Fruit fly (Drosophila melanogaster) whole organism, embryonic: ENCODE results near the gene CG9117.

Experiments
- Abd-B ChIP-seq: fragments of 200-800 bp; sonication (Bioruptor generic); optimal IDR thresholded peaks from 2 replicates; lab custom pipeline; 2018; ENCODE audit warnings: missing biosample characterization, mild to moderate bottlenecking, missing genetic modification characterization, moderate library complexity
- Antp ChIP-seq: fragments of 200-800 bp; sonication (Bioruptor generic); optimal IDR thresholded peaks from 3 replicates; lab custom pipeline; 2016; ENCODE audit warnings: missing biosample characterization, missing genetic modification characterization
- Atf3 ChIP-seq: fragments of 200-800 bp; sonication (Bioruptor generic); optimal IDR thresholded peaks from 3 replicates; lab custom pipeline; 2016; ENCODE audit warnings: missing biosample characterization, missing genetic modification characterization
- CG12155 ChIP-seq: fragments of 200-800 bp; sonication (Bioruptor generic); optimal IDR thresholded peaks from 3 replicates; lab custom pipeline; 2016; ENCODE audit warnings: missing biosample characterization, missing genetic modification characterization
- CG12659 ChIP-seq: fragments of 200-800 bp; sonication (Bioruptor generic); optimal IDR thresholded peaks from 3 replicates; lab custom pipeline; 2017; ENCODE audit warnings: mild to moderate bottlenecking, missing biosample characterization, missing genetic modification reagents, missing genetic modification characterization
- CG16813 ChIP-seq: fragments of 200-800 bp; sonication (Bioruptor generic); IDR thresholded peaks from 3 replicates; pipeline ENCODE4 v1.3.6; 2022; ENCODE audit warnings: missing biosample characterization, missing genetic modification characterization; ENCODE audit not compliant: partially characterized antibody
- CG17829 ChIP-seq: fragments of 200-800 bp; optimal IDR thresholded peaks from 2 replicates; lab custom pipeline; 2019; ENCODE audit warnings: missing biosample characterization, mild to moderate bottlenecking, missing genetic modification characterization, moderate library complexity
- CG17912 ChIP-seq: fragments of 200-800 bp; sonication (Bioruptor generic); optimal IDR thresholded peaks from 2 replicates; lab custom pipeline; 2018; ENCODE audit warnings: missing biosample characterization, mild to moderate bottlenecking, missing genetic modification characterization
- CG30020 ChIP-seq: fragments of 200-800 bp; optimal IDR thresholded peaks from 2 replicates; lab custom pipeline; 2019; ENCODE audit warnings: missing biosample characterization, mild to moderate bottlenecking, missing genetic modification characterization, moderate library complexity
- CG32767 ChIP-seq: fragments of 200-800 bp; sonication (Bioruptor generic); IDR thresholded peaks from 2 replicates; pipeline ENCODE4 v1.3.6; 2022; ENCODE audit warnings: missing biosample characterization, missing genetic modification characterization
- CG4424 ChIP-seq: fragments of 200-800 bp; sonication (Bioruptor generic); optimal IDR thresholded peaks from 3 replicates; lab custom pipeline; 2016; ENCODE audit warnings: missing biosample characterization, missing genetic modification characterization
- CG7745 ChIP-seq: fragments of 200-800 bp; sonication (Bioruptor generic); optimal IDR thresholded peaks from 2 replicates; lab custom pipeline; 2018; ENCODE audit warnings: missing biosample characterization, mild to moderate bottlenecking, missing genetic modification characterization, moderate library complexity
- CG9932 ChIP-seq: fragments of 200-800 bp; sonication (Bioruptor generic); IDR thresholded peaks from 2 replicates; pipeline ENCODE4 v1.3.6; 2022; ENCODE audit warnings: missing biosample characterization, missing genetic modification characterization
- CoRest ChIP-seq: fragments of 200-800 bp; sonication (Bioruptor generic); optimal IDR thresholded peaks from 3 replicates; lab custom pipeline; 2018; ENCODE audit warnings: missing biosample characterization, mild to moderate bottlenecking, missing genetic modification characterization, moderate library complexity
- Dref ChIP-seq: fragments of 200-800 bp; sonication (Bioruptor generic); IDR thresholded peaks from 2 replicates; pipeline ENCODE4 v1.3.6; 2022; ENCODE audit warnings: missing biosample characterization, missing genetic modification characterization
- Hr78 ChIP-seq, 2 experiments: fragments of 200-800 bp in 1 of 2; fragments of >200 bp in 1 of 2; sonication (Bioruptor generic) in 1 of 2; optimal IDR thresholded peaks; 2 replicates each; lab custom pipeline; 2017 to 2019; ENCODE audit warnings: missing biosample characterization in 2 of 2, missing genetic modification characterization in 2 of 2, mild to moderate bottlenecking in 1 of 2, moderate library complexity in 1 of 2
- Lhr ChIP-seq: fragments of 200-800 bp; sonication (Bioruptor generic); optimal IDR thresholded peaks from 3 replicates; lab custom pipeline; 2017; ENCODE audit warnings: mild to moderate bottlenecking, missing biosample characterization, missing genetic modification reagents, missing genetic modification characterization
- NC2α ChIP-seq: fragments of 200-800 bp; sonication (Bioruptor generic); optimal IDR thresholded peaks from 2 replicates; lab custom pipeline; 2016; ENCODE audit warnings: missing biosample characterization, missing genetic modification characterization
- Stat92E ChIP-seq, 3 experiments: fragments of >200 bp in 2 of 3; fragments of 200-800 bp in 1 of 3; sonication (Bioruptor generic) in 1 of 3; optimal IDR thresholded peaks; 2 replicates each; lab custom pipeline; 2017 to 2019; ENCODE audit warnings: missing biosample characterization in 3 of 3, missing genetic modification characterization in 3 of 3, mild to moderate bottlenecking in 1 of 3, moderate library complexity in 1 of 3
- abd-A ChIP-seq: fragments of 200-800 bp; sonication (Bioruptor generic); optimal IDR thresholded peaks from 3 replicates; lab custom pipeline; 2019; ENCODE audit warnings: missing biosample characterization, mild to moderate bottlenecking, missing genetic modification characterization, moderate library complexity
- al ChIP-seq: fragments of 200-800 bp; sonication (Bioruptor generic); IDR thresholded peaks from 2 replicates; pipeline ENCODE4 v1.3.6; 2022; ENCODE audit warnings: missing biosample characterization, missing genetic modification characterization
- bsh ChIP-seq, 2 experiments: fragments of 200-800 bp; sonication (Bioruptor generic); optimal IDR thresholded peaks; 2 replicates each; lab custom pipeline; 2017 to 2018; ENCODE audit warnings: mild to moderate bottlenecking in 2 of 2, missing biosample characterization in 2 of 2, missing genetic modification characterization in 2 of 2, moderate library complexity in 1 of 2
- croc ChIP-seq: fragments of 200-800 bp; sonication (Bioruptor generic); conservative IDR thresholded peaks from 3 replicates; pipeline ENCODE4 v1.3.6; 2022; ENCODE audit warnings: missing biosample characterization, missing genetic modification characterization
- dati ChIP-seq: fragments of 200-800 bp; sonication (Bioruptor generic); IDR thresholded peaks from 2 replicates; pipeline ENCODE4 v1.3.6; 2022; ENCODE audit warnings: missing biosample characterization, missing genetic modification characterization
- emc ChIP-seq: fragments of 200-800 bp; sonication (Bioruptor generic); optimal IDR thresholded peaks from 2 replicates; lab custom pipeline; 2016; ENCODE audit warnings: missing biosample characterization, missing genetic modification characterization
- hbn ChIP-seq: fragments of 200-800 bp; sonication (Bioruptor generic); IDR thresholded peaks from 2 replicates; pipeline ENCODE4 v1.3.6; 2022; ENCODE audit warnings: missing biosample characterization, missing genetic modification characterization; ENCODE audit not compliant: partially characterized antibody
- insv ChIP-seq, 2 experiments: fragments of 200-800 bp; sonication (Bioruptor generic); optimal IDR thresholded peaks; 3 replicates each; lab custom pipeline; 2016 to 2018; ENCODE audit warnings: missing biosample characterization in 2 of 2, missing genetic modification characterization in 2 of 2
- lov ChIP-seq, 2 experiments: fragments of 200-800 bp in 1 of 2; fragments of >200 bp in 1 of 2; sonication (Bioruptor generic) in 1 of 2; IDR thresholded peaks in 1 of 2; optimal IDR thresholded peaks in 1 of 2; 2 replicates in 1 of 2; 3 replicates in 1 of 2; pipeline versions ENCODE4 v1.3.6 to Lab custom; 2017 to 2022; ENCODE audit warnings: missing biosample characterization in 1 of 2, missing genetic modification characterization in 1 of 2
- mirr ChIP-seq: fragments of 200-800 bp; sonication (Bioruptor generic); optimal IDR thresholded peaks from 3 replicates; lab custom pipeline; 2018; ENCODE audit warnings: missing biosample characterization, mild to moderate bottlenecking, missing genetic modification characterization
- nom ChIP-seq: fragments of 200-800 bp; sonication (Bioruptor generic); optimal IDR thresholded peaks from 2 replicates; lab custom pipeline; 2017; ENCODE audit warnings: missing biosample characterization, missing genetic modification characterization, mild to moderate bottlenecking, moderate library complexity, missing genetic modification reagents
- otp ChIP-seq: fragments of 200-800 bp; sonication (Bioruptor generic); IDR thresholded peaks from 3 replicates; pipeline ENCODE4, ENCODE4 v1.3.6; 2022; ENCODE audit warnings: missing biosample characterization, missing genetic modification characterization
- peb ChIP-seq: fragments of 200-800 bp; sonication (Bioruptor generic); IDR thresholded peaks from 2 replicates; pipeline ENCODE4 v1.3.6; 2022; ENCODE audit warnings: missing biosample characterization, missing genetic modification characterization
- prd ChIP-seq, 3 experiments: fragments of >200 bp in 2 of 3; fragments of 200-800 bp in 1 of 3; sonication (Bioruptor generic) in 1 of 3; optimal IDR thresholded peaks in 2 of 3; IDR thresholded peaks in 1 of 3; 2 replicates in 2 of 3; 3 replicates in 1 of 3; pipeline versions ENCODE4 v1.3.6 to Lab custom; 2017 to 2022; ENCODE audit warnings: missing biosample characterization in 1 of 3, missing genetic modification characterization in 1 of 3
- stwl ChIP-seq: fragments of 200-800 bp; sonication (Bioruptor generic); optimal IDR thresholded peaks from 3 replicates; lab custom pipeline; 2018; ENCODE audit warnings: missing biosample characterization, mild to moderate bottlenecking, missing genetic modification characterization, moderate library complexity
- tx ChIP-seq: fragments of 200-800 bp; sonication (Bioruptor generic); optimal IDR thresholded peaks from 2 replicates; lab custom pipeline; 2016; ENCODE audit warnings: missing biosample characterization, missing genetic modification characterization

The CG9117 gene

DNA sequence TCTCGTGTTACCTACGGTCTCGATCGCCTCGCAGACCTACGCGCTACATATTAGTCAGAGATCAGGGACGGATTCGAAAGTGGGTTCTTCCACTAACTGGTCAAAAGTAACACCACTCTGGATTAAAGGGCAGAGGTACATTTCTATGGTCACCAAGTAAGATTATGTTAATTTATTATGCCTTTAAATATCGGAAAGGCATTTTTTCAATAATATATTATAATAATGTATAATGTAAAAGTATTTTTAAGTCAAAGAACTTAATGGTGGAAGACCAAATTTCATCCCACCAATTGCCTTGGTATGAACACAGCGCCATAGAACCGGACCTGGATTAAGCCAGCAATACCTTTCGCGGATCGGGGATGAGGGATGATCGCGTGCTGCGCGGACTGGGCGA, 14.9 kb downstream of the CG9117 start (continued):
- no peak for TF ChIP-seq Stat92E (GFP tag; optimal IDR thresholded peaks at IDR 0.05; lab: Kevin White, UChicago)
- TF ChIP-seq dati = no peak
- TF ChIP-seq Abd-B (GFP tag; lab: Kevin White, UChicago) = no peak
- TF ChIP-seq Dref = no peak
- no peak for TF ChIP-seq CoRest (tag; lab: Kevin White, UChicago)
- no peak for TF ChIP-seq CG7745 (tag; lab: Kevin White, UChicago)
- TF ChIP-seq lov (optimal IDR thresholded peaks at IDR 0.05; lab: Kevin White, UChicago) = no peak
- no peak for TF ChIP-seq lov (GFP tag; IDR thresholded peaks at IDR 0.05; lab: Robert Waterston, UW)
- no peak for TF ChIP-seq peb (GFP tag; lab: Robert Waterston, UW)
- TF ChIP-seq CG4424 (GFP tag; lab: Kevin White, UChicago) = peak; percentile 13
- no peak for TF ChIP-seq CG30020 (tag; lab: Kevin White, UChicago)
- no peak for TF ChIP-seq NC2α (GFP tag; lab: Kevin White, UChicago)
- TF ChIP-seq insv (GFP tag; optimal IDR thresholded peaks at IDR 0.05; lab: Kevin White, UChicago) = no peak
- TF ChIP-seq hbn (GFP tag; lab: Robert Waterston, UW) = no peak
- TF ChIP-seq croc (GFP tag; lab: Robert Waterston, UW) = peak; percentile 33; the same call in 1 of the 3 replicates
- TF ChIP-seq CG17829 (tag; lab: Kevin White, UChicago) = peak; percentile 40
- TF ChIP-seq CG32767 (GFP tag; lab: Robert Waterston, UW) = no peak
- TF ChIP-seq abd-A (tag; lab: Kevin White, UChicago) = no peak
- no peak for TF ChIP-seq Lhr (GFP tag; lab: Kevin White, UChicago)
- no peak for TF ChIP-seq al (GFP tag; lab: Robert Waterston, UW)
- peak; percentile 64 for TF ChIP-seq nom (GFP tag; lab: Kevin White, UChicago)
- no peak for TF ChIP-seq CG12155
- TF ChIP-seq CG9932 (GFP tag; lab: Robert Waterston, UW) = no peak
- no peak for TF ChIP-seq Hr78 (GFP tag; optimal IDR thresholded peaks at IDR 0.05; lab: Kevin White, UChicago)
- no peak for TF ChIP-seq Atf3

DNA sequence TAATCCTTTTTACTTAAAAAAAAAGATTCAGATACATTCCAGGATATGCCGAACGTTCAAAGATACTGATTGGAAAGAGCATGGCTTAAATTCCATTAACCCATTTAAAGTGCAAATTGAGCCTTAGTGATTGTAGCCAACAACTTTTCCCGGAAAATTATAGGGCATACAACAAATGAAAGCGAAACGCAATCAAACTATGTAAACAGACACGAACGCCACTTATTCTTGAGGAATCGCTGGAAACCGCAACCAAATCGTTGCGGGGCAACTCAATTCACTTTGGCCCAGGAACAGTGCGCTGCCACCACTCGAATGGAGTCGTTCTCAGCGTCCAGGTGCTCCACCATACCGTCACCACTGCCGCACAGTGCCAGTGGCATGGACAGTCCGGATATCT, 17.2 kb downstream of the CG9117 start, which contains the start of gene CG13996:
TSS of gene CG13996 (plus strand) at position 301 of the 400 bp plus-strand sequence.
- TF ChIP-seq hbn (GFP tag; lab: Robert Waterston, UW) (no peak), emc (no peak), stwl (tag; lab: Kevin White, UChicago) (no peak), Antp (GFP tag; lab: Kevin White, UChicago) (no peak), otp (GFP tag; lab: Robert Waterston, UW) (no peak), bsh (GFP tag; optimal IDR thresholded peaks at IDR 0.05; lab: Kevin White, UChicago) (no peak), prd (optimal IDR thresholded peaks at IDR 0.05; lab: Kevin White, UChicago) (no peak), prd (GFP tag; IDR thresholded peaks at IDR 0.05; lab: Robert Waterston, UW) (no peak), mirr (GFP tag; lab: Kevin White, UChicago) (no peak), CG12659 (no peak), CG16813 (GFP tag; lab: Robert Waterston, UW) (no peak), tx (no peak), CG17912 (GFP tag; lab: Kevin White, UChicago) (no peak)
